Worm (Caenorhabditis elegans): ENCODE results near the gene H38K22.9.

DNA sequence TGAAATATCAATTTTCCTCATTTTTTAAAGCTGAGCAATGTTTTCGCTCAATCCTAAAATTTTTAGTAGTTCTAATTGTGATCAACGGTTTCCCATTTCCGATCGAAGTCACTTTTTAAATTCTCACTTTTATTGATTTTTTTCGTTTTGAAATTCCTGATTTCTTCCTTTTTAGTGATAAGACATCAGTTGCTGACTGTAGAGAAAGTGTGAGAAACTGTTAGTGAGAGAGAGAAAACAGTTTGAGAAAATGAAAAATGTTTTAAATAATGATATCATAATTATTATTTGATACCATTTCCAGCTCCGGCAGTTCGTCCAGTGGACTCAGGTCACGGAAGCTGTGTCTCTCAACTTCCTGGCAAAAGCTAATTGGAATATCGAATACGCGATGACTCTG, 9.5 kb upstream of the H38K22.9 start:
- TF ChIP-seq hlh-11 (tag; optimal IDR thresholded peaks at IDR 0.05) (no peak), dmd-9 (GFP tag; IDR thresholded peaks at IDR 0.05) (no peak), jun-1 (tag; optimal IDR thresholded peaks at IDR 0.05) (no peak), Y5F2A.4 (GFP tag; optimal IDR thresholded peaks at IDR 0.05) (no peak)

Measured in whole organism, L4 larva.